Fruit fly (Drosophila melanogaster): ENCODE measurements around the gene isoQC.

isoQC gene

DNA sequence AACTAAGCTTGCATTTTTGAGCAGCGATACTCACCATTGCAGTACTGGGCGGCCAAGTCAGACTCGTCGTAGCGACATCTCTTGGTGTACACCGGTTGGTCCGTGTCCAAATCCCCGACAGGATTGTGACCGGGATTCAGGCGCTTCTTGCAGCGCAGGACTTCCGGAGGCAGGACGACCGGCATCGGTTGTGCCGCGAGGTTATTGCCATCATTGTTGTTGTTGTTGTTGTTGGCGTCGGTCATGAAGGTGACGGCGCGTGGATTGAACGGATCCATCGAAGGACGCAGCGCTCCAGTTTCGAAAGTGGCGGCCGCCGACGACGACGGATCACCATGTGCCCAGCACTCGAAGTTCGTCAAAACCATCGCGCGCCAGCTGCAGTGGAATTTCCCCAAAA, 1.7 kb upstream of the isoQC start:
- TF ChIP-seq h (GFP tag; optimal IDR thresholded peaks at IDR 0.05) (no peak), brk (GFP tag; optimal IDR thresholded peaks at IDR 0.05) (no peak), tai (GFP tag; optimal IDR thresholded peaks at IDR 0.05) (no peak), Vsx2 (GFP tag; optimal IDR thresholded peaks at IDR 0.05; ENCODE audit: partially characterized antibody) (no peak), Sp1 (GFP tag; optimal IDR thresholded peaks at IDR 0.05) (no peak), Hr78 (GFP tag; optimal IDR thresholded peaks at IDR 0.05) (no peak), Mio (GFP tag; optimal IDR thresholded peaks at IDR 0.05) (no peak), HLH106 (tag; optimal IDR thresholded peaks at IDR 0.05) (no peak), CG32264 (GFP tag; optimal IDR thresholded peaks at IDR 0.05) (no peak), psq (GFP tag; optimal IDR thresholded peaks at IDR 0.05) (no peak), Rel (GFP tag; optimal IDR thresholded peaks at IDR 0.05) (no peak), Rel (tag; optimal IDR thresholded peaks at IDR 0.05) (no peak), woc (GFP tag; optimal IDR thresholded peaks at IDR 0.05) (no peak), rgr (GFP tag; optimal IDR thresholded peaks at IDR 0.05) (no peak), dsf (GFP tag; optimal IDR thresholded peaks at IDR 0.05; ENCODE audit: borderline replicate concordance) (no peak), br (GFP tag; optimal IDR thresholded peaks at IDR 0.05) (no peak)

DNA sequence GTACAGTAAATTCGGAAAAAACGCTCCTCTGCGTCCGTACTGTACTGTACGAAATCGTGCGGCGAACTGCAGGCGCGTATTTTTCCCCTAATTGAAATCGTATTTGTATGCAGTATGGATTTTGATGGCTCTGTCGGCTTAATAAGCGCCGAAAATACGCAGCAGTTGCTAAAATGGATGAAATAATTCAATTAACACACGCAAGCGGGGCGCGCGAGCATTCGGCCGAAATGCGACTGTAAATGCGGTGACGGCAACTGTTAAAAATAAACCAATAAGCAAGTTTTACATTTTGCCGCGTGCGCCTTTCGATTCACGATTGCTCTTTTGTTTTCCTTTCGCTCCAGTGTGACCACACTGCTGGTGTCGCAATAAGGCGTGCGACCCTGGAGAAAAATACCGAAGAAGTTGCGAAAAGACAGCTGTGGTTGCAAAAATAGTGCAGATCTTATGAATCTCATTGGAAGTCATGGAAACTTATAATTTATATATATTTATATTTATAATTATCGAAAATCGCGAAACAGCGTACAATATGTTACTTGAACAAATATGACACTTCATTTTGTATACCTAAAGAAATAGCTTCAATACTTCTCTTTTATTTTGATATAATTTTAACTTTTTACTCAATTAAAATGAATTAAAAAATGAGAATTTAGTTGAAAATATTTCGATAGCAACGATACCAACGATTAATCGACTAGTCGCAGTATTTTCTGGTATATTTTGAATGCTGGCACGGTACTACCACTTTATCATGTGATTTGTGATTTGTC, 1.1 kb upstream of the isoQC start, which contains the start of the genes CG32428 and CG5969:
Gene CG32428, minus strand, starts transcription at position 703 of the 779 bp plus-strand sequence.
Gene CG5969, plus strand, starts transcription at position 763 of the 779 bp plus-strand sequence.
- no peak for TF ChIP-seq usp (GFP tag; optimal IDR thresholded peaks at IDR 0.05)
- no peak for TF ChIP-seq N (GFP tag; optimal IDR thresholded peaks at IDR 0.05)
- TF ChIP-seq dmrt93B (GFP tag; optimal IDR thresholded peaks at IDR 0.05) = peak; percentile 47
- peak; percentile 47 for TF ChIP-seq Hnf4 (GFP tag; optimal IDR thresholded peaks at IDR 0.05)
- no peak for TF ChIP-seq Dif (GFP tag; optimal IDR thresholded peaks at IDR 0.05; ENCODE audit: partially characterized antibody)
- no peak for TF ChIP-seq br (GFP tag; optimal IDR thresholded peaks at IDR 0.05)
- peak in 1 of 2 experiments; percentile 71 for TF ChIP-seq foxo (GFP tag; optimal IDR thresholded peaks at IDR 0.05)
- TF ChIP-seq ey (GFP tag; optimal IDR thresholded peaks at IDR 0.05) = peak; percentile 13
- peak; percentile 57 for TF ChIP-seq brk (GFP tag; optimal IDR thresholded peaks at IDR 0.05)
- no peak for TF ChIP-seq pan (optimal IDR thresholded peaks at IDR 0.05)
- TF ChIP-seq Hr78 (GFP tag; optimal IDR thresholded peaks at IDR 0.05) = no peak
- peak; percentile 69 for TF ChIP-seq tai (GFP tag; optimal IDR thresholded peaks at IDR 0.05)
- no peak for TF ChIP-seq dl (GFP tag; optimal IDR thresholded peaks at IDR 0.05; ENCODE audit: insufficient read depth in 1 of 2, partially characterized antibody in 2 of 2)
- peak; percentile 38 for TF ChIP-seq Hr83 (GFP tag; optimal IDR thresholded peaks at IDR 0.05; ENCODE audit: poor library complexity, severe bottlenecking)
- TF ChIP-seq Dfd (GFP tag; optimal IDR thresholded peaks at IDR 0.05) = no peak
- TF ChIP-seq Myc (optimal IDR thresholded peaks at IDR 0.05) = no peak
- peak; percentile 83 for TF ChIP-seq HLH106 (tag; optimal IDR thresholded peaks at IDR 0.05)
- no peak for TF ChIP-seq CG32264 (GFP tag; optimal IDR thresholded peaks at IDR 0.05)
- TF ChIP-seq Jra (GFP tag; optimal IDR thresholded peaks at IDR 0.05) = peak; percentile 12
- TF ChIP-seq Sp1 (GFP tag; optimal IDR thresholded peaks at IDR 0.05) = peak; percentile 66
- TF ChIP-seq h (GFP tag; optimal IDR thresholded peaks at IDR 0.05) = peak; percentile 71
- no peak for TF ChIP-seq sv (GFP tag; optimal IDR thresholded peaks at IDR 0.05)
- TF ChIP-seq Abd-B (GFP tag; optimal IDR thresholded peaks at IDR 0.05) = no peak
- no peak for TF ChIP-seq fru (GFP tag; optimal IDR thresholded peaks at IDR 0.05)
- peak; percentile 33 for TF ChIP-seq woc (GFP tag; optimal IDR thresholded peaks at IDR 0.05)
- TF ChIP-seq OdsH (GFP tag; optimal IDR thresholded peaks at IDR 0.05) = peak; percentile 18
- no peak for TF ChIP-seq lola (GFP tag; optimal IDR thresholded peaks at IDR 0.05)
- no peak for TF ChIP-seq jim (GFP tag; optimal IDR thresholded peaks at IDR 0.05)
- no peak for TF ChIP-seq Mio (GFP tag; optimal IDR thresholded peaks at IDR 0.05)
- TF ChIP-seq dsf (GFP tag; optimal IDR thresholded peaks at IDR 0.05; ENCODE audit: borderline replicate concordance) = no peak
- peak; percentile 29 for TF ChIP-seq sage (GFP tag; optimal IDR thresholded peaks at IDR 0.05)
- no peak for TF ChIP-seq Vsx2 (GFP tag; optimal IDR thresholded peaks at IDR 0.05; ENCODE audit: partially characterized antibody)
- peak; percentile 32 for TF ChIP-seq GATAd (GFP tag; optimal IDR thresholded peaks at IDR 0.05)
- TF ChIP-seq Rel (GFP tag; optimal IDR thresholded peaks at IDR 0.05) = no peak
- TF ChIP-seq Rel (tag; optimal IDR thresholded peaks at IDR 0.05) = peak; percentile 66
- peak; percentile 38 for TF ChIP-seq CrebA (GFP tag; optimal IDR thresholded peaks at IDR 0.05; ENCODE audit: borderline replicate concordance)
- peak; percentile 49 for TF ChIP-seq rgr (GFP tag; optimal IDR thresholded peaks at IDR 0.05)
- TF ChIP-seq psq (GFP tag; optimal IDR thresholded peaks at IDR 0.05) = peak; percentile 91
- TF ChIP-seq CG9705 (GFP tag; optimal IDR thresholded peaks at IDR 0.05) = peak; percentile 39

Data from whole organism, wandering third instar larva.